Worm (Caenorhabditis elegans): ENCODE measurements around the gene taap-1.

The taap-1 gene

DNA sequence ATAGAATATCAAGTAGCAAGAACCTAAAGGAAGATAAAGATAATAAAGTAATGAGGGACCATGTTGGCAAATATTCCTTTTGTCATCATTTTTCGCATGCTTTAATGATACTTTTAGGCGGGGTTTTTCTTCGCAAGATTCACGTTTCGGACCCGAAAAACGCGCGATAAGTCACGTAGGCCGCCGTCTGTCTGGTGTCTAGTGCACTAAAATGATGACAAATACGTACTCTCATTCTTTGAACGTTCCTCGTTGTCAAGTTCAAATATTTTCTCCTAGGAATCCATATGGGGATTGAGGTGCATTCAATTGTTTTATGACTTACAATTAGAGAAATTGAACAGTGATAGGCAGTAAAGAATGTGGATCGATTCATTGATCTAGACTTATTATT is at the start of gene taap-1:
TSS of gene taap-1 (minus strand) at position 79 of the 394 bp plus-strand sequence.
- TF ChIP-seq unc-62 (GFP tag; optimal IDR thresholded peaks at IDR 0.05) = no peak

ce11 chrII:8532015-8532414 is 48.3 kb upstream of the taap-1 start:
- no peak for TF ChIP-seq unc-62 (GFP tag; optimal IDR thresholded peaks at IDR 0.05)

- TF ChIP-seq unc-62 (GFP tag; optimal IDR thresholded peaks at IDR 0.05) = no peak
Observed at ce11 chrII:8531181-8531759, 47.6 kb upstream of the taap-1 start, which contains the start of gene gldi-7. gldi-7 (minus strand) TSS chrII:8531222.

ce11 chrII:8529176-8529698 is 45.6 kb upstream of the taap-1 start:
- TF ChIP-seq unc-62 (GFP tag; optimal IDR thresholded peaks at IDR 0.05) = no peak

ce11 chrII:8525133-8525736 is 41.6 kb upstream of the taap-1 start, which contains the start of the genes prp-9 and mrps-18B:
prp-9 (minus strand) TSS chrII:8525396.
mrps-18B (plus strand) TSS chrII:8525681.
- no peak for TF ChIP-seq unc-62 (GFP tag; optimal IDR thresholded peaks at IDR 0.05)

ce11 chrII:8520625-8521024 is 37.0 kb upstream of the taap-1 start, which contains the start of gene cht-2:
cht-2 (plus strand) TSS chrII:8520925.
- TF ChIP-seq unc-62 (GFP tag; optimal IDR thresholded peaks at IDR 0.05) = no peak

- TF ChIP-seq unc-62 (GFP tag; optimal IDR thresholded peaks at IDR 0.05) = no peak
Observed at ce11 chrII:8518210-8518609, 34.5 kb upstream of the taap-1 start, which contains the start of gene T13H5.8. T13H5.8 (plus strand) TSS chrII:8518510.

- TF ChIP-seq unc-62 (GFP tag; optimal IDR thresholded peaks at IDR 0.05) = no peak
Observed at ce11 chrII:8516783-8517182, 33.1 kb upstream of the taap-1 start, which contains the start of gene rnh-2. rnh-2 (plus strand) TSS chrII:8517150.

ce11 chrII:8515521-8515920 is 31.9 kb upstream of the taap-1 start:
- TF ChIP-seq unc-62 (GFP tag; optimal IDR thresholded peaks at IDR 0.05) = no peak

- TF ChIP-seq unc-62 (GFP tag; optimal IDR thresholded peaks at IDR 0.05) = no peak
Observed at ce11 chrII:8514729-8515128, 31.1 kb upstream of the taap-1 start, which contains the start of gene ctg-2. ctg-2 (plus strand) TSS chrII:8515054.

DNA sequence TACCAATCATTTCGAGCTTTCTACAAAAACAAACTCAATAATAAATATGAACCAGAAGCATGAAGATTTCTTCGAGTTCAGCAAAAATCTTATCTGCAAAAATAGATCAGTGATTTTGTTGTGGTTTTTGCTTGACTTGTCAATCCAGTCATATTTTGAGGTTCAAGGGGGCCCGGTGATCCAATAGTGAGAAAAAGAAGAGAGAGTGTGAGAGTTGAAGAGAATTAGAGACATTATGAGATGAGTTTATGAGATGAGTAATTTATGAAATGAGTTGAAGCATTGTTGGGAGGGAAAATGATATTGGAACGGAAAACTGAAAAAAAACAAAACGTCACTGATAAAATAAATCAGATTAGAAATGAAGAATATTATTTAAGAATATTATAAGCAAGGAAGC is 25.3 kb upstream of the taap-1 start, which contains the start of gene T13H5.1:
TSS of gene T13H5.1 (minus strand) at position 101 of the 400 bp plus-strand sequence.
- TF ChIP-seq unc-62 (GFP tag; optimal IDR thresholded peaks at IDR 0.05) = no peak

- TF ChIP-seq unc-62 (GFP tag; optimal IDR thresholded peaks at IDR 0.05) = no peak
Observed at ce11 chrII:8506759-8507158, 23.1 kb upstream of the taap-1 start.

DNA sequence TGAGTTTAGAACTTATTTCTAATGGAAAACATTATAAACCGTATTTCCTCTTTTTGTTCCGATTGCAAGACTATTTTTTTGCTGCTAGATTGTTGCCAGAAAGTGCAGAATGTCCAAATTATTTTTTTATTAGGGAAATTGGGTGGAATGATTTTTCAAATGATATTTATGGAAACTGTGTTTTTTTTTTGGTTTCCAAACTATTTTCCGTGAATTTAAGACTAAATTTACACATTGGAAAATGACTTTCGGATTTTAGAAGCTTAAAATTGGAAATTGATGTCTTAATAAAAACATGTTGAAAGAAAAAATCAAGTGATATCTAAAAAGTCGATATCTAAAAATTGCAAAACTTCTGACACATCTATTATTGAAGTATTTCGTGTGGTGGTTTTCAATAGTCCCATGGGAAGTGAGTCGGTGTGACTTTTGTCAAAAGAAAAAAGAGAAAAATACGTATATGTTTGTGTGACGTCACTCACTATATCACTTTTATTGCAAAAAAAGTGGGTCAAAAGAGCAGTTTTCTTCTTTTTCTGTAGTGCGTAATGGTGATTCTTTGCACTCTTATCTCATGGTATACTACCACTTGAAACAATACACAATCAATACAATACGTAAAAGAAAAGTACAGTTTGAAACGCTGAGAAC is 20.5 kb upstream of the taap-1 start:
- TF ChIP-seq unc-62 (GFP tag; optimal IDR thresholded peaks at IDR 0.05) = no peak

ce11 chrII:8499021-8499420 is 15.3 kb upstream of the taap-1 start:
- no peak for TF ChIP-seq unc-62 (GFP tag; optimal IDR thresholded peaks at IDR 0.05)

DNA sequence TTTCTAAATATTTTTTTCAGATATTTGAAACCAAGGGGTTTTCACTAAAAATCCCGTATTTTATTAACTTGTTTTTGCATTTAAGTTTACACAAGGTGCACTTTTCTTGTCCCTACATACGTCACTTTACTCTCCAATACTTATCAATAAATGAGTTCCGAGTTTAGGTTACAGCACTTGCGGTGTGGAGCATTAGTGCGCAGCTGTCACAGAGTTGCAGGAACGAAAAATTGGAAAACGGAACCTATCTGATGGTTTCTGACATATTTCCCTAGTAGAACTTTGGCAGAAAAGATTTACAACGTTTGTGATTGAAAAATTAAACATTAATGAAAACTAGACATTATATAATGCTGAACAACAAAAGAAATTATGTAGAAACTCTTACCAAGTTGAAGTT is 14.5 kb upstream of the taap-1 start:
- no peak for TF ChIP-seq unc-62 (GFP tag; optimal IDR thresholded peaks at IDR 0.05)

DNA sequence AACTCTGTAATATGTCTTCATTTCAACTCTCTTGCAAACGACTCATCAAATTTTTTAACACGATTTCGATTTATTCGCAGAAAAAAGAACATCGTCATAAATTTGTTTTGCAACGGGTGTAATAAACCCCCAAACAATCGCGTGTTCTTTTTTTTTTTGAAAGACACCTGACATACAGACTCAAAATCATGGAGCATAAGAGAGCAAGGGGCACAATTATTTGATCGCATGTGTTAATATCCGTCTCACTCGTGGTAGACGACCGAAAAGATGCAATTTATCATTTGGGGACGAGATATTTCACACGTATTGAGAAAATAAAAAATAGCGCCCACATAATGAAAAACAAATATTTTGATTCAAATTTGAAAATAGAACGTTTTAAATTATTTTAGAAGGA is 12.5 kb upstream of the taap-1 start:
- no peak for TF ChIP-seq unc-62 (GFP tag; optimal IDR thresholded peaks at IDR 0.05)

Data from whole organism, dauer.